Worm (Caenorhabditis elegans): ENCODE results near the gene fbxc-29.
A peak's percentile ranks its signal among the peaks of the same experiment; 100 is the strongest.

Gene fbxc-29

DNA sequence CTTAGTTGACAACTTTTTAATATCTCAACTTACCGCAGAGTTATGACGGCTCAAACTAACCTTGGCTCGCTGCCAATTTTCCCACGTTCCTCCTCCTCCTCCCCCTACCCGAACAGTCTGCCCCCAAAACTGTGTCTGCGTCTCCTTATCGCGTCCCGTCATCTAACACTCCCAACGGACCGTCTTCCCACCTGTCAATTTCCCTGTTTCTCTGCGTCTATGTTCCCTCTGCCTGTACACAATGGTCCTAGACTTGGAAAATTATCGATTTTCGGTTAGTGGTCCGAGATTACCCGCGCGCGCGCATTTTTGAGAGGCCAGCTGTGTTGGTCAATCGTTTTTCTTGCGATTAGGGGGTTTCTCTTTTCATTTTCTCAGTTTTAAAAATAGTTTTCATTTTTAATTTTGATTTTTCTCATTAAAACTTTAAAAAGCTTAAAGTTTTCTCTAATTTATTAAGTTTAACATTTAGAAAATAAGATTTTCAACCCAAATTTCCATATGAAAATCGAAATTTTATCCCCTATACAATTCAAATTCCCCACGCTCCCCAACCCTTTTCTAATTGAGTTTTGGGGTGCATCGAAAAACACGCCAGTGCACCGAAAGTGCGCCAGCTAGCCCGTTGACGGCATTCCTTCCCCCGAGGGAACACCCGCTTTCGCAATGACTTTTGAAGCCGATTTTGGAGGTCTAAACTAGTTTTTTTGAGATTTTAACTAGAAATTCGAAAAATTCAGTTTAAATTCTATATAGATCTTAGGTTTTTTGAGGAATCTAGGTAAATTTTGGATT is 42.7 kb upstream of the fbxc-29 start, which contains the start of gene alg-2:
TSS of gene alg-2 (plus strand) at position 220 of the 795 bp plus-strand sequence.
- TF ChIP-seq atf-7 (tag; optimal IDR thresholded peaks at IDR 0.05) (no peak), ZK185.1 (tag; optimal IDR thresholded peaks at IDR 0.05; ENCODE audit: poor library complexity, severe bottlenecking) (no peak), egl-44 (GFP tag; IDR thresholded peaks at IDR 0.05) (no peak), unc-130 (GFP tag; optimal IDR thresholded peaks at IDR 0.05) (no peak), let-526 (GFP tag; IDR thresholded peaks at IDR 0.05) (no peak), snpc-3.4 (tag; optimal IDR thresholded peaks at IDR 0.05) (no peak), ets-4 (GFP tag; optimal IDR thresholded peaks at IDR 0.05) (no peak), ztf-28 (GFP tag; IDR thresholded peaks at IDR 0.05) (no peak), him-1 (tag; optimal IDR thresholded peaks at IDR 0.05) (no peak), sdz-38 (tag; optimal IDR thresholded peaks at IDR 0.05) (no peak), lsl-1 (GFP tag; optimal IDR thresholded peaks at IDR 0.05) (peak; percentile 11), lsy-27 (tag; optimal IDR thresholded peaks at IDR 0.05; ENCODE audit: borderline replicate concordance, insufficient read depth) (no peak), sea-2 (GFP tag; IDR thresholded peaks at IDR 0.05) (no peak), T26A5.8 (tag; optimal IDR thresholded peaks at IDR 0.05) (no peak), madf-10 (tag; optimal IDR thresholded peaks at IDR 0.05) (no peak), unc-62 (GFP tag; optimal IDR thresholded peaks at IDR 0.05) (no peak), aptf-2 (GFP tag; conservative IDR thresholded peaks at IDR 0.05) (peak; percentile 86), F49E8.2 (tag; optimal IDR thresholded peaks at IDR 0.05; ENCODE audit: insufficient read depth) (no peak), zim-3 (tag; optimal IDR thresholded peaks at IDR 0.05) (no peak), attf-5 (GFP tag; optimal IDR thresholded peaks at IDR 0.05) (peak; percentile 45), nfya-1 (tag; optimal IDR thresholded peaks at IDR 0.05; ENCODE audit: borderline replicate concordance, insufficient read depth) (no peak), ama-1 (optimal IDR thresholded peaks at IDR 0.05) (no peak), ama-1 (GFP tag; optimal IDR thresholded peaks at IDR 0.05) (no peak), pbrm-1 (GFP tag; IDR thresholded peaks at IDR 0.05) (no peak), hsf-1 (GFP tag; IDR thresholded peaks at IDR 0.05) (no peak), Y95B8A.8 (GFP tag; IDR thresholded peaks at IDR 0.05) (no peak), T07F8.4 (tag; optimal IDR thresholded peaks at IDR 0.05) (no peak), dpff-1 (tag; optimal IDR thresholded peaks at IDR 0.05) (no peak), lin-40 (tag; optimal IDR thresholded peaks at IDR 0.05) (no peak), madf-6 (GFP tag; IDR thresholded peaks at IDR 0.05) (peak; percentile 91), athp-1 (tag; optimal IDR thresholded peaks at IDR 0.05) (no peak), B0261.1 (tag; optimal IDR thresholded peaks at IDR 0.05) (no peak), ztf-26 (tag; optimal IDR thresholded peaks at IDR 0.05) (no peak), attf-6 (GFP tag; IDR thresholded peaks at IDR 0.05) (no peak), hmg-20 (GFP tag; IDR thresholded peaks at IDR 0.05) (no peak), F57A8.1 (GFP tag; optimal IDR thresholded peaks at IDR 0.05) (no peak), attf-3 (GFP tag; conservative IDR thresholded peaks at IDR 0.05) (no peak), zfh-2 (GFP tag; conservative IDR thresholded peaks at IDR 0.05) (no peak; the same call in 1 of the 2 replicates), F52B5.7 (tag; optimal IDR thresholded peaks at IDR 0.05) (no peak), F23B12.7 (tag; optimal IDR thresholded peaks at IDR 0.05; ENCODE audit: insufficient read depth) (peak; percentile 20), ztf-18 (tag; optimal IDR thresholded peaks at IDR 0.05) (peak; percentile 91), bed-2 (GFP tag; IDR thresholded peaks at IDR 0.05) (no peak), Y53F4B.3 (GFP tag; IDR thresholded peaks at IDR 0.05) (no peak), ztf-25 (GFP tag; IDR thresholded peaks at IDR 0.05) (no peak), ceh-27 (GFP tag; optimal IDR thresholded peaks at IDR 0.05) (no peak), tlf-1 (GFP tag; optimal IDR thresholded peaks at IDR 0.05) (no peak), sptf-2 (GFP tag; optimal IDR thresholded peaks at IDR 0.05) (no peak), F37B4.10 (GFP tag; IDR thresholded peaks at IDR 0.05) (no peak)

Data from whole organism, young adult.